Worm (Caenorhabditis elegans) whole organism, late embryonic: ENCODE results near the gene C56C10.9.

Experiments used
- C08G9.2 ChIP-seq: sonication (generic microtip); optimal IDR thresholded peaks from 2 replicates; lab custom pipeline; 2016; ENCODE audit warnings: mild to moderate bottlenecking, missing genetic modification characterization, moderate library complexity, missing compliant biosample characterization
- F13H6.1 ChIP-seq: sonication (generic microtip); optimal IDR thresholded peaks from 2 replicates; lab custom pipeline; 2016; ENCODE audit warnings: missing genetic modification characterization, missing compliant biosample characterization
- ama-1 ChIP-seq: fragments of 150-350 bp; optimal IDR thresholded peaks from 2 replicates; lab custom pipeline; 2014
- ceh-48 ChIP-seq: sonication (generic microtip); optimal IDR thresholded peaks from 2 replicates; lab custom pipeline; 2016; ENCODE audit warnings: missing genetic modification characterization, inconsistent platforms, missing compliant biosample characterization
- dmd-4 ChIP-seq: sonication (generic microtip); optimal IDR thresholded peaks from 2 replicates; lab custom pipeline; 2016; ENCODE audit warnings: borderline replicate concordance, missing genetic modification characterization, missing compliant biosample characterization
- fkh-10 ChIP-seq: fragments of 150-350 bp; optimal IDR thresholded peaks from 2 replicates; lab custom pipeline; 2014; ENCODE audit warnings: missing biosample characterization, missing genetic modification reagents, missing genetic modification characterization
- rnt-1 ChIP-seq: sonication (generic microtip); optimal IDR thresholded peaks from 2 replicates; lab custom pipeline; 2016; ENCODE audit warnings: missing genetic modification characterization, missing compliant biosample characterization
- zip-5 ChIP-seq: sonication (generic microtip); optimal IDR thresholded peaks from 2 replicates; lab custom pipeline; 2016; ENCODE audit warnings: missing genetic modification characterization, missing compliant biosample characterization

DNA sequence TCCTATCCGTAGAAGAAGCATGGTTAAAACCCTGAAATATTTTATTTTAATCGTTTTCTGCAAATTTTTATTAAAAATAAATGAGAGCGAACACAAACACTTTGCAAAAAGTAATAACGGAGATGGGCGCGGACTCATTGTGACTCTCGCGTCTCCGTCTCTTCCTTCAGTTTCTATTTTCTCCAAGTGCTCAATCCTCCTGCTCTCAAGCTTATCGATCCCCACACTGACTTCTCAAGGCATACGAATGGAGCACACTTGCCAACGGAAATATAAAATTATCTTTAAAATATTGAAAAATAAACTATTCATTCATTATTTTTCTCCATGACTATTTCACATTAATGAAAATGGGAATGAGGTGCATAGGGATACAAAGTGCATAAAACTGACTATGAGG is 5.9 kb upstream of the C56C10.9 start, which contains the start of gene dnj-8:
- no peak for TF ChIP-seq rnt-1 (tag; lab: Kevin White, UChicago)
- no peak for TF ChIP-seq fkh-10 (GFP tag; lab: Kevin White, UChicago)
- TF ChIP-seq C08G9.2, result no peak
- peak; percentile 65 for TF ChIP-seq ceh-48 (tag; lab: Kevin White, UChicago)
- TF ChIP-seq dmd-4, result no peak
- TF ChIP-seq ama-1 (lab: Kevin White, UChicago), result no peak
- no peak for TF ChIP-seq F13H6.1 (tag; lab: Kevin White, UChicago)
- TF ChIP-seq zip-5 (tag; lab: Kevin White, UChicago), result no peak
